Fruit fly (Drosophila melanogaster) whole organism, prepupa: Measurements from ENCODE around the gene EMC2B.
A peak's percentile ranks its signal among the peaks of the same experiment; 100 is the strongest.
"Not testable (repeated sequence)": the region's sequence is repeated elsewhere in the genome, so short reads cannot be mapped to it uniquely, and the experiment has no call there.

Source experiments
- Blimp-1 ChIP-seq: fragments of 200-800 bp; sonication (Bioruptor generic); optimal IDR thresholded peaks from 3 replicates; lab custom pipeline; 2017; ENCODE audit warnings: missing biosample characterization, missing genetic modification characterization, mild to moderate bottlenecking, moderate library complexity, missing genetic modification reagents
- CG10631 ChIP-seq: fragments of 200-800 bp; sonication (Bioruptor generic); optimal IDR thresholded peaks from 2 replicates; lab custom pipeline; 2016; ENCODE audit warnings: missing biosample characterization, missing genetic modification characterization
- CG10669 ChIP-seq: fragments of 200-800 bp; sonication (Bioruptor generic); optimal IDR thresholded peaks from 3 replicates; lab custom pipeline; 2018; ENCODE audit warnings: missing biosample characterization, mild to moderate bottlenecking, missing genetic modification characterization, moderate library complexity
- CG11762 ChIP-seq: fragments of 200-800 bp; sonication (Bioruptor generic); optimal IDR thresholded peaks from 3 replicates; lab custom pipeline; 2016; ENCODE audit warnings: missing biosample characterization, missing genetic modification characterization; ENCODE audit not compliant: insufficient read depth
- CG16779 ChIP-seq: fragments of 200-800 bp; sonication (Bioruptor generic); optimal IDR thresholded peaks from 3 replicates; lab custom pipeline; 2017; ENCODE audit warnings: missing biosample characterization, mild to moderate bottlenecking, missing genetic modification characterization
- CG31627 ChIP-seq: fragments of 200-800 bp; sonication (Bioruptor generic); optimal IDR thresholded peaks from 3 replicates; lab custom pipeline; 2016; ENCODE audit warnings: missing biosample characterization, missing genetic modification characterization
- CG32006 ChIP-seq: fragments of 200-800 bp; sonication (Bioruptor generic); optimal IDR thresholded peaks from 3 replicates; lab custom pipeline; 2017; ENCODE audit warnings: missing biosample characterization, mild to moderate bottlenecking, missing genetic modification characterization
- CG34406 ChIP-seq: fragments of 200-800 bp; sonication (Bioruptor generic); optimal IDR thresholded peaks from 3 replicates; lab custom pipeline; 2016; ENCODE audit warnings: missing biosample characterization, missing genetic modification characterization
- CG3919 ChIP-seq: fragments of 200-800 bp; sonication (Bioruptor generic); optimal IDR thresholded peaks from 3 replicates; lab custom pipeline; 2016; ENCODE audit warnings: missing biosample characterization, missing genetic modification characterization
- CG4318 ChIP-seq: fragments of 200-800 bp; sonication (Bioruptor generic); optimal IDR thresholded peaks from 3 replicates; lab custom pipeline; 2017; ENCODE audit warnings: missing biosample characterization, mild to moderate bottlenecking, missing genetic modification characterization
- CG6163 ChIP-seq: fragments of 200-800 bp; sonication (Bioruptor generic); IDR thresholded peaks from 3 replicates; pipeline ENCODE4 v1.3.6; 2022; ENCODE audit warnings: missing biosample characterization, missing genetic modification characterization
- CG6276 ChIP-seq: fragments of 200-800 bp; sonication (Bioruptor generic); optimal IDR thresholded peaks from 2 replicates; lab custom pipeline; 2017; ENCODE audit warnings: missing biosample characterization, mild to moderate bottlenecking, missing genetic modification characterization
- CG6792 ChIP-seq: fragments of 200-800 bp; sonication (Bioruptor generic); optimal IDR thresholded peaks from 3 replicates; lab custom pipeline; 2016; ENCODE audit warnings: missing biosample characterization, missing genetic modification characterization
- CG6808 ChIP-seq: fragments of 200-800 bp; sonication (Bioruptor generic); optimal IDR thresholded peaks from 3 replicates; lab custom pipeline; 2017; ENCODE audit warnings: missing biosample characterization, missing genetic modification characterization, mild to moderate bottlenecking, moderate library complexity, missing genetic modification reagents
- CG7368 ChIP-seq: fragments of 200-800 bp; sonication (Bioruptor generic); optimal IDR thresholded peaks from 3 replicates; lab custom pipeline; 2016; ENCODE audit warnings: missing biosample characterization, missing genetic modification characterization
- CG8119 ChIP-seq: fragments of 200-800 bp; sonication (Bioruptor generic); IDR thresholded peaks from 3 replicates; pipeline ENCODE4 v1.3.6; 2022; ENCODE audit warnings: missing biosample characterization, missing genetic modification characterization
- CG8632 ChIP-seq: fragments of 200-800 bp; sonication (Bioruptor generic); optimal IDR thresholded peaks from 3 replicates; lab custom pipeline; 2016; ENCODE audit warnings: missing biosample characterization, missing genetic modification characterization
- Eip78C ChIP-seq: fragments of 200-800 bp; sonication (Bioruptor generic); peaks from one replicate; lab custom pipeline; 2016; ENCODE audit warnings: missing biosample characterization, missing genetic modification characterization
- Ets21C ChIP-seq: fragments of 200-800 bp; sonication (Bioruptor generic); optimal IDR thresholded peaks from 3 replicates; lab custom pipeline; 2016; ENCODE audit warnings: missing biosample characterization, missing genetic modification characterization
- Hr4 ChIP-seq: fragments of 200-800 bp; sonication (Bioruptor generic); optimal IDR thresholded peaks from 3 replicates; lab custom pipeline; 2016; ENCODE audit warnings: missing biosample characterization, missing genetic modification characterization
- Lpt ChIP-seq: fragments of 200-800 bp; sonication (Bioruptor generic); optimal IDR thresholded peaks from 3 replicates; lab custom pipeline; 2016; ENCODE audit warnings: missing biosample characterization, missing genetic modification characterization
- Met ChIP-seq: fragments of 200-800 bp; sonication (Bioruptor generic); optimal IDR thresholded peaks from 3 replicates; lab custom pipeline; 2016; ENCODE audit warnings: missing biosample characterization, missing genetic modification characterization
- OdsH ChIP-seq: fragments of 200-800 bp; sonication (Bioruptor generic); optimal IDR thresholded peaks from 3 replicates; lab custom pipeline; 2016; ENCODE audit warnings: missing biosample characterization, missing genetic modification characterization
- Smox ChIP-seq: fragments of 200-800 bp; sonication (Bioruptor generic); optimal IDR thresholded peaks from 3 replicates; lab custom pipeline; 2016; ENCODE audit warnings: missing biosample characterization, missing genetic modification characterization
- Sox14 ChIP-seq: fragments of 200-800 bp; sonication (Bioruptor generic); optimal IDR thresholded peaks from 3 replicates; lab custom pipeline; 2016; ENCODE audit warnings: missing biosample characterization, missing genetic modification characterization
- Sox15 ChIP-seq: fragments of 200-800 bp; sonication (Bioruptor generic); optimal IDR thresholded peaks from 3 replicates; lab custom pipeline; 2016; ENCODE audit warnings: missing biosample characterization, missing genetic modification characterization
- dac ChIP-seq: fragments of 200-800 bp; sonication (Bioruptor generic); optimal IDR thresholded peaks from 2 replicates; lab custom pipeline; 2017; ENCODE audit warnings: missing biosample characterization, mild to moderate bottlenecking, missing genetic modification characterization
- dsx ChIP-seq: fragments of 200-800 bp; optimal IDR thresholded peaks from 3 replicates; lab custom pipeline; 2019; ENCODE audit warnings: missing biosample characterization, mild to moderate bottlenecking, missing genetic modification characterization, moderate library complexity; ENCODE audit not compliant: poor library complexity, severe bottlenecking
- esn ChIP-seq: fragments of 200-800 bp; sonication (Bioruptor generic); optimal IDR thresholded peaks from 2 replicates; lab custom pipeline; 2016; ENCODE audit warnings: missing biosample characterization, mild to moderate bottlenecking, missing genetic modification characterization, moderate library complexity
- fd59A ChIP-seq: fragments of 200-800 bp; sonication (Bioruptor generic); optimal IDR thresholded peaks from 2 replicates; lab custom pipeline; 2017; ENCODE audit warnings: missing biosample characterization, mild to moderate bottlenecking, missing genetic modification characterization, missing genetic modification reagents
- fd85E ChIP-seq: fragments of 200-800 bp; sonication (Bioruptor generic); optimal IDR thresholded peaks from 3 replicates; lab custom pipeline; 2016; ENCODE audit warnings: missing biosample characterization, missing genetic modification characterization
- fkh ChIP-seq: fragments of 200-800 bp; sonication (Bioruptor generic); optimal IDR thresholded peaks from 3 replicates; lab custom pipeline; 2017; ENCODE audit warnings: missing biosample characterization, mild to moderate bottlenecking, missing genetic modification characterization, moderate library complexity
- net ChIP-seq: fragments of 200-800 bp; sonication (Bioruptor generic); optimal IDR thresholded peaks from 3 replicates; lab custom pipeline; 2016; ENCODE audit warnings: missing biosample characterization, missing genetic modification characterization
- pdm3 ChIP-seq: fragments of 200-800 bp; sonication (Bioruptor generic); optimal IDR thresholded peaks from 3 replicates; lab custom pipeline; 2016; ENCODE audit warnings: missing biosample characterization, missing genetic modification characterization
- salr ChIP-seq, 2 experiments: fragments of 200-800 bp; sonication (Bioruptor generic); optimal IDR thresholded peaks; 3 replicates each; lab custom pipeline; 2016 to 2018; ENCODE audit warnings: missing biosample characterization in 2 of 2, missing genetic modification characterization in 2 of 2, mild to moderate bottlenecking in 1 of 2
- spab ChIP-seq: fragments of 200-800 bp; sonication (Bioruptor generic); optimal IDR thresholded peaks from 2 replicates; lab custom pipeline; 2017; ENCODE audit warnings: missing biosample characterization, mild to moderate bottlenecking, missing genetic modification characterization, missing genetic modification reagents
- ss ChIP-seq, 2 experiments: fragments of 200-800 bp; sonication (Bioruptor generic); optimal IDR thresholded peaks; 2 replicates in 1 of 2; 3 replicates in 1 of 2; lab custom pipeline; 2017 to 2018; ENCODE audit warnings: mild to moderate bottlenecking in 2 of 2, missing biosample characterization in 2 of 2, missing genetic modification characterization in 2 of 2, moderate library complexity in 1 of 2
- svp ChIP-seq: fragments of 200-800 bp; sonication (Bioruptor generic); peaks from one replicate; lab custom pipeline; 2016; ENCODE audit warnings: missing biosample characterization, missing genetic modification characterization
- vri ChIP-seq: fragments of 200-800 bp; sonication (Bioruptor generic); optimal IDR thresholded peaks from 3 replicates; lab custom pipeline; 2016; ENCODE audit warnings: missing biosample characterization, mild to moderate bottlenecking, missing genetic modification characterization

Gene EMC2B

dm6 chr3R:16988514-16988913, 3.2 kb downstream of the EMC2B start, which contains the start of gene MESK4:
MESK4 (plus strand) TSS chr3R:16988814.
- TF ChIP-seq CG6276 (GFP tag; lab: Kevin White, UChicago); salr (GFP tag; optimal IDR thresholded peaks at IDR 0.05; lab: Kevin White, UChicago); CG4318 (GFP tag; lab: Kevin White, UChicago): not testable (repeated sequence)

dm6 chr3R:16987924-16988298, 3.8 kb downstream of the EMC2B start:
- TF ChIP-seq Met (GFP tag; lab: Kevin White, UChicago), result no peak
- TF ChIP-seq OdsH, result peak; percentile 28
- TF ChIP-seq Blimp-1, result no peak
- peak; percentile 56 for TF ChIP-seq Hr4 (GFP tag; lab: Kevin White, UChicago)
- peak; percentile 50 for TF ChIP-seq CG32006 (GFP tag; lab: Kevin White, UChicago)
- peak; percentile 4 for TF ChIP-seq CG10669 (GFP tag; lab: Kevin White, UChicago)
- TF ChIP-seq CG6808 (GFP tag; lab: Kevin White, UChicago), result no peak
- TF ChIP-seq CG7368 (GFP tag; lab: Kevin White, UChicago), result no peak
- TF ChIP-seq esn, result no peak
- TF ChIP-seq Lpt (GFP tag; lab: Kevin White, UChicago), result no peak
- TF ChIP-seq CG6792 (GFP tag; lab: Kevin White, UChicago), result no peak
- TF ChIP-seq CG6276 (GFP tag; lab: Kevin White, UChicago), result peak; percentile 9
- TF ChIP-seq Eip78C (GFP tag; lab: Kevin White, UChicago), result peak; percentile 32
- no peak for TF ChIP-seq CG8632 (GFP tag; lab: Kevin White, UChicago)
- TF ChIP-seq dac (GFP tag; lab: Kevin White, UChicago), result peak; percentile 23

dm6 chr3R:16987220-16987923, 4.3 kb downstream of the EMC2B start, which contains the start of gene CG18622:
CG18622 (minus strand) TSS chr3R:16987732.
- TF ChIP-seq CG16779 (tag; lab: Kevin White, UChicago) (peak; percentile 4), Ets21C (GFP tag; lab: Kevin White, UChicago) (no peak), CG6792 (GFP tag; lab: Kevin White, UChicago) (no peak), Met (GFP tag; lab: Kevin White, UChicago) (no peak), pdm3 (no peak), CG11762 (GFP tag; lab: Kevin White, UChicago) (no peak), fd85E (GFP tag; lab: Kevin White, UChicago) (no peak), Sox15 (GFP tag; lab: Kevin White, UChicago) (no peak), Smox (GFP tag; lab: Kevin White, UChicago) (no peak), Lpt (GFP tag; lab: Kevin White, UChicago) (no peak), CG32006 (GFP tag; lab: Kevin White, UChicago) (peak; percentile 43), fkh (GFP tag; lab: Kevin White, UChicago) (no peak), Hr4 (GFP tag; lab: Kevin White, UChicago) (no peak), Blimp-1 (no peak), CG34406 (GFP tag; lab: Kevin White, UChicago) (no peak), CG6276 (GFP tag; lab: Kevin White, UChicago) (peak; percentile 48), ss (GFP tag; optimal IDR thresholded peaks at IDR 0.05; lab: Kevin White, UChicago) (no peak), CG8119 (peak; percentile 13; the same call in 1 of the 3 replicates), CG4318 (GFP tag; lab: Kevin White, UChicago) (no peak), Sox14 (GFP tag; lab: Kevin White, UChicago) (no peak), spab (GFP tag; lab: Kevin White, UChicago) (no peak)
- TF ChIP-seq, all 60 proteins: peak for 4

- peak; percentile 87 for TF ChIP-seq vri
- peak; percentile 85 for TF ChIP-seq fd59A (GFP tag; lab: Kevin White, UChicago)
- peak; percentile 85 for TF ChIP-seq CG10631
- peak; percentile 88 for TF ChIP-seq Ets21C (GFP tag; lab: Kevin White, UChicago)
- peak; percentile 74 for TF ChIP-seq Blimp-1
- TF ChIP-seq CG31627 (GFP tag; lab: Kevin White, UChicago), result peak; percentile 93
- peak; percentile 42 for TF ChIP-seq CG11762 (GFP tag; lab: Kevin White, UChicago)
- TF ChIP-seq CG6792 (GFP tag; lab: Kevin White, UChicago), result peak; percentile 89
- TF ChIP-seq CG6163 (GFP tag; lab: Robert Waterston, UW), result peak; percentile 96
- TF ChIP-seq CG34406 (GFP tag; lab: Kevin White, UChicago), result peak; percentile 83
- peak; percentile 90 for TF ChIP-seq net (GFP tag; lab: Kevin White, UChicago)
- TF ChIP-seq CG3919, result peak; percentile 89
- peak; percentile 88 for TF ChIP-seq Sox15 (GFP tag; lab: Kevin White, UChicago)
- TF ChIP-seq CG6808 (GFP tag; lab: Kevin White, UChicago), result peak; percentile 77
- peak; percentile 92 for TF ChIP-seq Met (GFP tag; lab: Kevin White, UChicago)
- peak; percentile 97 for TF ChIP-seq svp (GFP tag; lab: Kevin White, UChicago)
- peak; percentile 82 for TF ChIP-seq spab (GFP tag; lab: Kevin White, UChicago)
- peak; percentile 82 for TF ChIP-seq dsx (GFP tag; lab: Kevin White, UChicago)
Observed at dm6 chr3R:16986181-16987074, 5.2 kb downstream of the EMC2B start.
